Fruit fly (Drosophila melanogaster) whole organism, adult: ENCODE data around the gene RhoGAP102A.
A peak's percentile ranks its signal among the peaks of the same experiment; 100 is the strongest.

Experiments
- CG11617 ChIP-seq: fragments of 200-800 bp; sonication (Bioruptor generic); optimal IDR thresholded peaks from 2 replicates; lab custom pipeline; 2017; ENCODE audit warnings: mild to moderate bottlenecking, missing biosample characterization, missing genetic modification reagents, missing genetic modification characterization
- CG12768 ChIP-seq: fragments of 200-800 bp; sonication (Bioruptor generic); optimal IDR thresholded peaks from 2 replicates; lab custom pipeline; 2017; ENCODE audit warnings: missing biosample characterization, missing genetic modification characterization, mild to moderate bottlenecking, moderate library complexity, missing genetic modification reagents
- CG14711 ChIP-seq: fragments of 200-800 bp; sonication (Bioruptor generic); optimal IDR thresholded peaks from 2 replicates; lab custom pipeline; 2018; ENCODE audit warnings: missing biosample characterization, mild to moderate bottlenecking, missing genetic modification characterization, moderate library complexity
- CG1620 ChIP-seq: fragments of 200-800 bp; sonication (Bioruptor generic); optimal IDR thresholded peaks from 2 replicates; lab custom pipeline; 2016; ENCODE audit warnings: missing biosample characterization, missing genetic modification characterization
- CG33017 ChIP-seq: fragments of 200-800 bp; sonication (Bioruptor generic); optimal IDR thresholded peaks from 2 replicates; lab custom pipeline; 2018; ENCODE audit warnings: missing biosample characterization, mild to moderate bottlenecking, missing genetic modification characterization, moderate library complexity
- CG5204 ChIP-seq: fragments of 200-800 bp; sonication (Bioruptor generic); optimal IDR thresholded peaks from 2 replicates; lab custom pipeline; 2016; ENCODE audit warnings: missing biosample characterization, missing genetic modification characterization
- CG7045 ChIP-seq: fragments of 200-800 bp; sonication (Bioruptor generic); optimal IDR thresholded peaks from 2 replicates; lab custom pipeline; 2017; ENCODE audit warnings: missing biosample characterization, mild to moderate bottlenecking, missing genetic modification characterization
- CG7101 ChIP-seq: fragments of 200-800 bp; sonication (Bioruptor generic); optimal IDR thresholded peaks from 2 replicates; lab custom pipeline; 2018; ENCODE audit warnings: missing biosample characterization, mild to moderate bottlenecking, missing genetic modification characterization, moderate library complexity
- Clk ChIP-seq: fragments of 200-800 bp; sonication (Bioruptor generic); optimal IDR thresholded peaks from 2 replicates; lab custom pipeline; 2017; ENCODE audit warnings: missing biosample characterization, missing genetic modification characterization
- Crg-1 ChIP-seq: fragments of 200-800 bp; sonication (Bioruptor generic); optimal IDR thresholded peaks from 2 replicates; lab custom pipeline; 2016; ENCODE audit warnings: missing biosample characterization, missing genetic modification characterization
- Hr96 ChIP-seq: fragments of 200-800 bp; sonication (Bioruptor generic); optimal IDR thresholded peaks from 2 replicates; lab custom pipeline; 2016; ENCODE audit warnings: missing biosample characterization, missing genetic modification characterization
- Mnt ChIP-seq: fragments of 200-800 bp; sonication (Bioruptor generic); optimal IDR thresholded peaks from 2 replicates; lab custom pipeline; 2016; ENCODE audit warnings: missing biosample characterization, mild to moderate bottlenecking, missing genetic modification characterization
- bab1 ChIP-seq: fragments of 200-800 bp; sonication (Bioruptor generic); optimal IDR thresholded peaks from 3 replicates; lab custom pipeline; 2019; ENCODE audit warnings: missing biosample characterization, mild to moderate bottlenecking, missing genetic modification characterization, moderate library complexity
- cic ChIP-seq: fragments of 200-800 bp; sonication (Bioruptor generic); optimal IDR thresholded peaks from 2 replicates; lab custom pipeline; 2017; ENCODE audit warnings: missing biosample characterization, mild to moderate bottlenecking, missing genetic modification characterization, moderate library complexity
- cnc ChIP-seq, 2 experiments: fragments of >200 bp; optimal IDR thresholded peaks; 2 replicates each; lab custom pipeline; 2017
- kay ChIP-seq: fragments of 200-800 bp; sonication (Bioruptor generic); peaks from one replicate; lab custom pipeline; 2016; ENCODE audit warnings: missing biosample characterization, missing genetic modification characterization, borderline replicate concordance
- ovo ChIP-seq: fragments of 200-800 bp; sonication (Bioruptor generic); optimal IDR thresholded peaks from 2 replicates; lab custom pipeline; 2016; ENCODE audit warnings: missing biosample characterization, missing genetic modification characterization
- pad ChIP-seq: fragments of 200-800 bp; sonication (Bioruptor generic); optimal IDR thresholded peaks from 3 replicates; lab custom pipeline; 2017; ENCODE audit warnings: missing biosample characterization, missing genetic modification characterization, mild to moderate bottlenecking, moderate library complexity, missing genetic modification reagents
- tj ChIP-seq: fragments of 200-800 bp; sonication (Bioruptor generic); optimal IDR thresholded peaks from 3 replicates; lab custom pipeline; 2017; ENCODE audit warnings: missing biosample characterization, mild to moderate bottlenecking, missing genetic modification characterization, moderate library complexity
- toe ChIP-seq: fragments of 200-800 bp; sonication (Bioruptor generic); optimal IDR thresholded peaks from 2 replicates; lab custom pipeline; 2016; ENCODE audit warnings: missing biosample characterization, missing genetic modification characterization

RhoGAP102A gene

DNA sequence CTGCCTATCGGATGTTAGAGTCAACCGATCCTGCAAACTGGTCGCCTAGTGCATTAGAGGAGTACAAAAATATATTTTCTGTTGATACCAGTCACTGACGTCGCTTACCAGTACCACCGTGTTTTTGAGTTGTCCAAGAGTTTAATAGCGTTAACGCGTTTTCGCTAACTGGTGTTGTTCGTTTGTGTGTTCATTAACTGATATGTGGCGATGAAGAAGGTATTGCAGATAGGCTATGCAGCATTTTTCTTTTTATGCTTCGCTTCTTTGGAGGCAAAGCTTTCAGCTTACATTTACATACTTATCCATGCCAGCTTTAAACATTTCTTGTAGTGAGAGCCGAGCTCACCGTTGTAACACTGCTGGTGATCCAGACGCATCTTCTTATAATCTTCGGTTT, 16.4 kb upstream of the RhoGAP102A start:
- TF ChIP-seq CG7045 (GFP tag; lab: Kevin White, UChicago), result no peak
- no peak for TF ChIP-seq CG5204 (GFP tag; lab: Kevin White, UChicago)
- TF ChIP-seq kay (GFP tag; lab: Kevin White, UChicago), result peak; percentile 20

DNA sequence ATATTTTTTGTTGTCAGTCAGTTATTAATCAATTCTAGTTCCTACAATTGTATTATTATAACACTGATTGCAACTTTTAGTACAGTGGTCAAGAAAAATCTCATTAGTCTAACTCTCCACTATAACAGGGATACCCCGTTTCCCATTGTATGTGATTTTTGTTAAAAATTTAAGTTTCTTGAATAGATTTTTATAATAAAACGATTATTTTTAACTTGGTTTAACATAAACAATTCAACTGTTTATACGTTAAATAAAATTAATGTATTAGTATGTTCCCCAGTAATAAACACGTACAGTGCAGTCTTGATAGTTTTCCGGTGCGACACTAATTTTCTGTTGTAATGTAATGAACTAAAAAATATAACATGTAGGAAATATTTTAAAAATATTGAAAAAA, 13.9 kb upstream of the RhoGAP102A start:
- TF ChIP-seq kay (GFP tag; lab: Kevin White, UChicago), result peak; percentile 91
- no peak for TF ChIP-seq CG5204 (GFP tag; lab: Kevin White, UChicago)
- no peak for TF ChIP-seq CG7101 (tag; lab: Kevin White, UChicago)

DNA sequence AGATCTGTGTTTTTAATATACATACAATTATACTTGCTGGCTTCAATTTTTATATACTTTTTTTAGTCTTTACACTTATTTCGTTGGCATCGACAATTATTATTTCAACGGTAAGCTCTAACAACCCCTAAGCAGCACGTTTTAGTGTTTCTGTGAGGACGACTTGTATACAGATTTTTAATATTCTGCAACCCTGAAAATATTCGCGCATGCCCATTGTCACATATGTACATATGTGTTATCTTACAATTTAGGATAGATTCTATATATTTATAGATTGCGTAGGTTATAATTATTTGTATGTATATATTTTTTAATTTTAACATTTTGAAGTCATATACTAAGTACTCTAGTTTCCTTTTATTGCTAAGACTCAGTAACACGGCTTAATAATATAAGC, 1.6 kb upstream of the RhoGAP102A start, which contains the start of gene dpr7:
Gene dpr7, minus strand, starts transcription at position 154 of the 400 bp plus-strand sequence.
- no peak for TF ChIP-seq Crg-1 (GFP tag; lab: Kevin White, UChicago)
- no peak for TF ChIP-seq Clk (GFP tag; lab: Kevin White, UChicago)
- no peak for TF ChIP-seq kay (GFP tag; lab: Kevin White, UChicago)
- no peak for TF ChIP-seq CG33017 (tag; lab: Kevin White, UChicago)
- no peak for TF ChIP-seq bab1 (GFP tag; lab: Kevin White, UChicago)
- TF ChIP-seq CG1620 (GFP tag; lab: Kevin White, UChicago), result no peak
- no peak for TF ChIP-seq Hr96
- TF ChIP-seq cic, result no peak
- no peak for TF ChIP-seq CG7101 (tag; lab: Kevin White, UChicago)
- TF ChIP-seq CG7045 (GFP tag; lab: Kevin White, UChicago), result no peak
- TF ChIP-seq pad, result no peak
- no peak for TF ChIP-seq tj (GFP tag; lab: Kevin White, UChicago)
- TF ChIP-seq CG5204 (GFP tag; lab: Kevin White, UChicago), result no peak
- TF ChIP-seq ovo (GFP tag; lab: Kevin White, UChicago), result no peak
- no peak for TF ChIP-seq Mnt (GFP tag; lab: Kevin White, UChicago)

DNA sequence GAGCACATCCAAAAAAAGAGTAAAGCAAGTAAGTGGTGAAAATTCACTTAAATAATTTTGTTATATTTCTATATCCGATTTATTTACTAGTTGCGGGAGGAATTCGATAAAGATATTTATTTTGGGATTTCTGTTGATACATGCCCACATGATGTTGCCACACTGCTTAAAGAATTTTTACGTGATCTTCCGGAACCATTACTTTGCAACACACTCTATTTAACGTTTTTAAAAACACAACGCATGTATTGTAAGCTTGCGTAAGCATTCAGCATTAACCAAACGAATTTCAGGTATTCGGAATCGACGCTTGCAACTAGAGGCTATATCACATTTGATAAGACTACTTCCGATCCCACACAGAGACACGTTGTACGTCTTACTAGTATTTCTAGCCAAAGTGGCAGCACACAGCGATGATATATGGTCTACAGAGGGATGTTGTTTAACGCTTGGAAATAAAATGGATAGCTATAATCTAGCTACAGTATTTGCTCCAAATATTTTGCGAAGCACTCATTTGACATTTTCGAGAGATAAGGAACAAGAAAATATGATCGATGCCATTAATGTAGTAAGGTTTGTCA, 6.8 kb downstream of the RhoGAP102A start:
- TF ChIP-seq kay (GFP tag; lab: Kevin White, UChicago) (peak; percentile 57), CG5204 (GFP tag; lab: Kevin White, UChicago) (no peak)

DNA sequence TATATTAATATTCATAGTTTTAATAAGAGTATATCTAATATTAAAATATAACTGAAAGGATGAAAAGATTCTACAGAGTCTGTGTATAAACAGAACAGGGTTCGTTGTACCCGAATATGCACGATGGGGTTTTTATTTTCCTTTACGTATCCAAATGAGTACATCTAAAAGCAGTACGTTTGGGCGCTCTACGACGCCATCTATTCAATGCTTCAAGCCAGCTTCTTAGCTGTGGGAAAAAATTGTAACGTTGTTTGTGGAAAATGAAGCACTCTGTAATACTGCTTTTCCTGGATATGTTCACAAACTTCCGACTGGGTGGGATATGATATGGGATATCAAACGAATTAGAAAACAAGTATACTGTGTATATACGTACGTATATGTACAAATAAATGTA, 19.9 kb downstream of the RhoGAP102A start:
- TF ChIP-seq CG1620 (GFP tag; lab: Kevin White, UChicago), result no peak
- no peak for TF ChIP-seq pad
- no peak for TF ChIP-seq ovo (GFP tag; lab: Kevin White, UChicago)
- TF ChIP-seq Hr96, result no peak
- no peak for TF ChIP-seq kay (GFP tag; lab: Kevin White, UChicago)
- TF ChIP-seq CG5204 (GFP tag; lab: Kevin White, UChicago), result no peak
- no peak for TF ChIP-seq CG7101 (tag; lab: Kevin White, UChicago)
- no peak for TF ChIP-seq CG12768 (GFP tag; lab: Kevin White, UChicago)
- no peak for TF ChIP-seq CG14711 (tag; lab: Kevin White, UChicago)
- no peak for TF ChIP-seq CG33017 (tag; lab: Kevin White, UChicago)
- no peak for TF ChIP-seq tj (GFP tag; lab: Kevin White, UChicago)
- TF ChIP-seq bab1 (GFP tag; lab: Kevin White, UChicago), result no peak
- no peak for TF ChIP-seq CG11617 (GFP tag; lab: Kevin White, UChicago)
- TF ChIP-seq cic, result no peak
- TF ChIP-seq cnc (optimal IDR thresholded peaks at IDR 0.05; lab: Kevin White, UChicago), result no peak
- TF ChIP-seq Mnt (GFP tag; lab: Kevin White, UChicago), result no peak
- TF ChIP-seq Crg-1 (GFP tag; lab: Kevin White, UChicago), result no peak
- TF ChIP-seq Clk (GFP tag; lab: Kevin White, UChicago), result no peak
- no peak for TF ChIP-seq CG7045 (GFP tag; lab: Kevin White, UChicago)

DNA sequence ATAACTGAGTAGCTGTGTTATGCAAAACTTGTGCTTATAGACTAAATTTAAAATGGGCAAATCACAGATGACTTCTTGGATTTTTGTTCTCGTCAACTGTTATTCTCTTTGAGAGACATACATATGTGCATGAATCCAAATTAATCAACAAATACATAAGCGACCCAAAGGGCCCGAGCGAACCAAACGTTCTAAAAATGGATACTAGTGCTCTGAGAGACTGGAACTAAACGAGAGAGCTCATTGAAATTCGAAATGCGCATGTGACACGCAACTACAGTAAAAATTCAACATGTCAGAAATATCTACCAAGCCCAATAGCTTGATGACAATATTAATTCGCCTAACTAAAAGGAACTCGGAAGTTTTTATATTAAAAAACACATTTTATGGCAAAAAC, 21.5 kb downstream of the RhoGAP102A start, which contains the start of gene NfI:
Gene NfI, minus strand, starts transcription at position 45 of the 400 bp plus-strand sequence.
- TF ChIP-seq CG7045 (GFP tag; lab: Kevin White, UChicago) (no peak), Hr96 (no peak), Clk (GFP tag; lab: Kevin White, UChicago) (no peak), CG11617 (GFP tag; lab: Kevin White, UChicago) (no peak), CG1620 (GFP tag; lab: Kevin White, UChicago) (no peak), bab1 (GFP tag; lab: Kevin White, UChicago) (no peak), CG7101 (tag; lab: Kevin White, UChicago) (no peak), Mnt (GFP tag; lab: Kevin White, UChicago) (no peak), kay (GFP tag; lab: Kevin White, UChicago) (no peak), Crg-1 (GFP tag; lab: Kevin White, UChicago) (no peak), cic (no peak), CG14711 (tag; lab: Kevin White, UChicago) (no peak), toe (GFP tag; lab: Kevin White, UChicago) (no peak), ovo (GFP tag; lab: Kevin White, UChicago) (no peak), tj (GFP tag; lab: Kevin White, UChicago) (no peak), CG12768 (GFP tag; lab: Kevin White, UChicago) (no peak), CG33017 (tag; lab: Kevin White, UChicago) (no peak)
